Fruit fly (Drosophila melanogaster) whole organism, wandering third instar larva: Measurements from ENCODE around the gene nkd.

Experiments
- Abd-B ChIP-seq: fragments of >200 bp; optimal IDR thresholded peaks from 2 replicates; lab custom pipeline; 2017; ENCODE audit warnings: missing biosample characterization, missing genetic modification characterization
- CG9705 ChIP-seq: fragments of 200-800 bp; sonication (Bioruptor generic); optimal IDR thresholded peaks from 2 replicates; lab custom pipeline; 2018; ENCODE audit warnings: missing biosample characterization, mild to moderate bottlenecking, missing genetic modification characterization
- Dfd ChIP-seq: fragments of >200 bp; optimal IDR thresholded peaks from 2 replicates; lab custom pipeline; 2017; ENCODE audit warnings: missing biosample characterization, missing genetic modification characterization
- Dif ChIP-seq: fragments of 200-275, 200-300 bp; sonication (Bioruptor generic); optimal IDR thresholded peaks from 2 replicates; lab custom pipeline; 2018; ENCODE audit warnings: missing biosample characterization, missing genetic modification characterization; ENCODE audit not compliant: partially characterized antibody
- GATAd ChIP-seq: sonication (Bioruptor generic); optimal IDR thresholded peaks from 2 replicates; lab custom pipeline; 2016; ENCODE audit warnings: missing biosample characterization, missing genetic modification characterization
- HLH106 ChIP-seq: fragments of 200-800 bp; optimal IDR thresholded peaks from 3 replicates; lab custom pipeline; 2019; ENCODE audit warnings: missing biosample characterization, mild to moderate bottlenecking, missing genetic modification characterization, moderate library complexity
- Hnf4 ChIP-seq: fragments of 200-800 bp; sonication (Bioruptor generic); optimal IDR thresholded peaks from 2 replicates; lab custom pipeline; 2016; ENCODE audit warnings: missing biosample characterization, mild to moderate bottlenecking, missing genetic modification characterization
- Hr83 ChIP-seq: fragments of 200-300 bp; sonication (Bioruptor generic); optimal IDR thresholded peaks from 2 replicates; lab custom pipeline; 2016; ENCODE audit warnings: missing biosample characterization, mild to moderate bottlenecking, missing genetic modification characterization, moderate library complexity; ENCODE audit not compliant: poor library complexity, severe bottlenecking
- Mio ChIP-seq: sonication (Bioruptor generic); optimal IDR thresholded peaks from 2 replicates; lab custom pipeline; 2016; ENCODE audit warnings: missing biosample characterization, missing genetic modification characterization
- Myc ChIP-seq: fragments of >200 bp; optimal IDR thresholded peaks from 2 replicates; lab custom pipeline; 2017
- OdsH ChIP-seq: fragments of 200-800 bp; sonication (Bioruptor generic); optimal IDR thresholded peaks from 2 replicates; lab custom pipeline; 2016; ENCODE audit warnings: missing biosample characterization, mild to moderate bottlenecking, missing genetic modification characterization
- Rel ChIP-seq, 2 experiments: fragments of 200-800 bp; sonication (Bioruptor generic) in 1 of 2; optimal IDR thresholded peaks; 2 replicates in 1 of 2; 3 replicates in 1 of 2; lab custom pipeline; 2016 to 2019; ENCODE audit warnings: mild to moderate bottlenecking in 2 of 2, missing biosample characterization in 2 of 2, missing genetic modification characterization in 2 of 2, moderate library complexity in 1 of 2
- Sp1 ChIP-seq: fragments of 200-800 bp; sonication (Bioruptor generic); optimal IDR thresholded peaks from 3 replicates; lab custom pipeline; 2019; ENCODE audit warnings: missing biosample characterization, mild to moderate bottlenecking, missing genetic modification characterization, moderate library complexity
- Vsx2 ChIP-seq: fragments of 200-300, 225-300 bp; sonication (Bioruptor generic); optimal IDR thresholded peaks from 2 replicates; lab custom pipeline; 2018; ENCODE audit warnings: missing biosample characterization, missing genetic modification characterization; ENCODE audit not compliant: partially characterized antibody
- dl ChIP-seq, 2 experiments: fragments of 175-275, 200-275 bp in 1 of 2; fragments of 200-275 bp in 1 of 2; sonication (Bioruptor generic); optimal IDR thresholded peaks; lab custom pipeline; 2018; ENCODE audit warnings: mild to moderate bottlenecking in 2 of 2, missing biosample characterization in 2 of 2, missing genetic modification characterization in 2 of 2, moderate library complexity in 2 of 2; ENCODE audit not compliant: partially characterized antibody in 2 of 2, insufficient read depth in 1 of 2
- dmrt93B ChIP-seq: fragments of 200-800 bp; sonication (Bioruptor generic); optimal IDR thresholded peaks from 2 replicates; lab custom pipeline; 2018; ENCODE audit warnings: missing biosample characterization, mild to moderate bottlenecking, missing genetic modification characterization
- dsf ChIP-seq: sonication (Bioruptor generic); optimal IDR thresholded peaks from 2 replicates; lab custom pipeline; 2016; ENCODE audit warnings: missing biosample characterization, missing genetic modification characterization, borderline replicate concordance
- ey ChIP-seq: fragments of 200-800 bp; sonication (Bioruptor generic); optimal IDR thresholded peaks from 2 replicates; lab custom pipeline; 2016; ENCODE audit warnings: missing biosample characterization, missing genetic modification characterization
- foxo ChIP-seq, 2 experiments: fragments of 200-800 bp; sonication (Bioruptor generic); optimal IDR thresholded peaks; 2 replicates in 1 of 2; 3 replicates in 1 of 2; lab custom pipeline; 2016 to 2017; ENCODE audit warnings: missing biosample characterization in 2 of 2, missing genetic modification characterization in 2 of 2
- fru ChIP-seq: fragments of 200-800 bp; sonication (Bioruptor generic); optimal IDR thresholded peaks from 3 replicates; lab custom pipeline; 2016; ENCODE audit warnings: missing biosample characterization, mild to moderate bottlenecking, missing genetic modification characterization
- h ChIP-seq: fragments of 200-800 bp; sonication (Bioruptor generic); optimal IDR thresholded peaks from 3 replicates; lab custom pipeline; 2016; ENCODE audit warnings: missing biosample characterization, mild to moderate bottlenecking, missing genetic modification characterization
- lola ChIP-seq: fragments of >200 bp; optimal IDR thresholded peaks from 2 replicates; lab custom pipeline; 2017; ENCODE audit warnings: missing biosample characterization, missing genetic modification characterization
- psq ChIP-seq: fragments of 200-800 bp; sonication (Bioruptor generic); optimal IDR thresholded peaks from 3 replicates; lab custom pipeline; 2017; ENCODE audit warnings: missing biosample characterization, mild to moderate bottlenecking, missing genetic modification characterization, moderate library complexity
- rgr ChIP-seq: fragments of 200-800 bp; sonication (Bioruptor generic); optimal IDR thresholded peaks from 3 replicates; lab custom pipeline; 2016; ENCODE audit warnings: missing biosample characterization, mild to moderate bottlenecking, missing genetic modification characterization
- sage ChIP-seq: fragments of 200-800 bp; sonication (Bioruptor generic); optimal IDR thresholded peaks from 2 replicates; lab custom pipeline; 2016; ENCODE audit warnings: missing biosample characterization, mild to moderate bottlenecking, missing genetic modification characterization
- sv ChIP-seq: fragments of 200-800 bp; sonication (Bioruptor generic); optimal IDR thresholded peaks from 3 replicates; lab custom pipeline; 2016; ENCODE audit warnings: missing biosample characterization, missing genetic modification characterization
- woc ChIP-seq: sonication (Bioruptor generic); optimal IDR thresholded peaks from 2 replicates; lab custom pipeline; 2016; ENCODE audit warnings: missing biosample characterization, mild to moderate bottlenecking, missing genetic modification characterization

nkd gene

dm6 chr3L:19013086-19013752 lies 32.0 kb downstream of the nkd start:
- TF ChIP-seq sage (GFP tag; lab: Kevin White, UChicago) (no peak), foxo (GFP tag; optimal IDR thresholded peaks at IDR 0.05; lab: Kevin White, UChicago) (no peak), Hr83 (GFP tag; lab: Kevin White, UChicago) (no peak), lola (GFP tag; lab: Kevin White, UChicago) (no peak), dmrt93B (GFP tag; lab: Kevin White, UChicago) (no peak), sv (GFP tag; lab: Kevin White, UChicago) (no peak), rgr (no peak)
- TF ChIP-seq, all 38 proteins: peak for 0

- TF ChIP-seq foxo (GFP tag; optimal IDR thresholded peaks at IDR 0.05; lab: Kevin White, UChicago) (peak in 1 of 2 experiments; percentile 2), OdsH (GFP tag; lab: Kevin White, UChicago) (no peak), ey (peak; percentile 17), fru (GFP tag; lab: Kevin White, UChicago) (peak; percentile 5), psq (GFP tag; lab: Kevin White, UChicago) (peak; percentile 9), dl (GFP tag; optimal IDR thresholded peaks at IDR 0.05; lab: Kevin White, UChicago; ENCODE audit: insufficient read depth in 1 of 2, partially characterized antibody in 2 of 2) (no peak)
- TF ChIP-seq, all 38 proteins: peak for 4
These were observed 34.1 kb downstream of the nkd start for dm6 chr3L:19011174-19011573.

- TF ChIP-seq h (no peak), Dfd (GFP tag; lab: Kevin White, UChicago) (peak; percentile 11)
These were observed 39.9 kb downstream of the nkd start for dm6 chr3L:19005396-19005795.

- TF ChIP-seq rgr: no peak
- TF ChIP-seq GATAd (GFP tag; lab: Kevin White, UChicago): no peak
- no peak for TF ChIP-seq Sp1 (GFP tag; lab: Kevin White, UChicago)
- TF ChIP-seq ey: no peak
- no peak for TF ChIP-seq Vsx2 (GFP tag; lab: Kevin White, UChicago)
- no peak for TF ChIP-seq Rel (GFP tag; optimal IDR thresholded peaks at IDR 0.05; lab: Kevin White, UChicago)
- TF ChIP-seq Rel (tag; optimal IDR thresholded peaks at IDR 0.05; lab: Kevin White, UChicago): no peak
These were observed 41.1 kb downstream of the nkd start for dm6 chr3L:19004120-19004519.

dm6 chr3L:19003220-19003619 lies 42.0 kb downstream of the nkd start, which contains the start of gene SmydA-2:
TSS of gene SmydA-2 (minus strand) at chr3L:19003252.
- TF ChIP-seq lola (GFP tag; lab: Kevin White, UChicago) (no peak), Abd-B (GFP tag; lab: Kevin White, UChicago) (no peak), Sp1 (GFP tag; lab: Kevin White, UChicago) (no peak), dsf (GFP tag; lab: Kevin White, UChicago) (no peak), Mio (no peak), Dfd (GFP tag; lab: Kevin White, UChicago) (no peak)

dm6 chr3L:19000413-19000812 lies 44.8 kb downstream of the nkd start, which contains the start of gene CG3808:
TSS of gene CG3808 (minus strand) at chr3L:19000608.
- TF ChIP-seq Dif (GFP tag; lab: Kevin White, UChicago) (peak; percentile 95), CG9705 (GFP tag; lab: Kevin White, UChicago) (no peak), psq (GFP tag; lab: Kevin White, UChicago) (peak; percentile 84), dmrt93B (GFP tag; lab: Kevin White, UChicago) (no peak), Dfd (GFP tag; lab: Kevin White, UChicago) (no peak), sage (GFP tag; lab: Kevin White, UChicago) (no peak), fru (GFP tag; lab: Kevin White, UChicago) (no peak), HLH106 (peak; percentile 29), dsf (GFP tag; lab: Kevin White, UChicago) (no peak), Myc (peak; percentile 66), Rel (GFP tag; optimal IDR thresholded peaks at IDR 0.05; lab: Kevin White, UChicago) (no peak), Rel (tag; optimal IDR thresholded peaks at IDR 0.05; lab: Kevin White, UChicago) (no peak), woc (GFP tag; lab: Kevin White, UChicago) (no peak), Hnf4 (peak; percentile 18), h (no peak), dl (GFP tag; optimal IDR thresholded peaks at IDR 0.05; lab: Kevin White, UChicago; ENCODE audit: insufficient read depth in 1 of 2, partially characterized antibody in 2 of 2) (peak in 1 of 2 experiments; percentile 65)
